Fruit fly (Drosophila melanogaster): Measurements from ENCODE around the gene NUCB1.
A peak's percentile ranks its signal among the peaks of the same experiment; 100 is the strongest.

The NUCB1 gene

DNA sequence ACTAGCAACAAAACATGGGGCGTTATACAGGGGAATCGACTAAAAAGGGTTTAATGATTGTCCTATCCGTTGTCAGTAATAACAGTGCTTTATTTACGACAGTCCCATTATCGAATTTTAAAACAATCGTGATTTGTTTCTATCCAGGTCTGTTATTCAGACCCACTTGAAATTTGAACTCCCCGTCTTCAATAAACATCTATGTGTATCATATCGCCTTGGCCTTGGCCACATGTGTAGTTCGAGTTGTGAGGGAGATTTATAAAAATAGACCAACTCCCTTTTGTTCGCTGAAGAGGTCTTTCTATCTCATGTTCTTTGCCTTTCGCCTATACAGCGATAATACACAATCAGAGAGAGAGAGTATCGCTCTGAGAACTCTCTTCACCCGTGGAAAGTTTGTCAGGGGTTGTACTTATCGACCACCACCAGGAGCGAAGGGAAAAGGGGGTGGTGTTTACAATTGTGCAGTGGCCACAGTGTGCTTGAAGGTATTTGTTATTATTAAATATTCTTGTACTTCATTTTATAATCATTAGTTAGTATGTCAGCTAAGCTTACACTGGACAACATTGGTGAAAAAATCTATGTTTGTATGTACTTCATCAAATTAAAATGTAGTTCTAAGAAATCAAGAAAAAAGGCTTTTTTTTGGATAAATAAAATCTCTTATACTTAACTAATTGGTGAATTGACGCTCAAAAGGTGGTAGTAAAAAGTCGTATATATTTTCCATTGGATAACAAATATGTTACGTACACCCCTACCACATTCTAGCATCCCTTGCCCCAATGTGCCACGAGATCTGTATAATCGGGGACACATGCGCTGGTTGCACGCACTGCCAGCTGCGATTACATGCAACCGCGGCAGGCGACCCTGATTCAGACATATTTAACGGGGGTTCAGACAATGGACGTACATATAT, 44.7 kb downstream of the NUCB1 start (continued):
- peak; percentile 69 for TF ChIP-seq net (GFP tag; optimal IDR thresholded peaks at IDR 0.05)
- no peak for TF ChIP-seq CG6854 (GFP tag; optimal IDR thresholded peaks at IDR 0.05)
- peak; percentile 77 for TF ChIP-seq lz (GFP tag; optimal IDR thresholded peaks at IDR 0.05)
- TF ChIP-seq Eip75B (GFP tag; optimal IDR thresholded peaks at IDR 0.05) = peak; percentile 81
- TF ChIP-seq Ets21C (GFP tag; optimal IDR thresholded peaks at IDR 0.05) = peak; percentile 59
- TF ChIP-seq Eip78C (GFP tag) = peak; percentile 93
- TF ChIP-seq Sox102F (GFP tag; optimal IDR thresholded peaks at IDR 0.05) = peak; percentile 69
- peak; percentile 71 for TF ChIP-seq pdm3 (GFP tag; optimal IDR thresholded peaks at IDR 0.05)
- peak; percentile 76 for TF ChIP-seq CG8119 (GFP tag; IDR thresholded peaks at IDR 0.05)
- TF ChIP-seq CG1621 (tag; optimal IDR thresholded peaks at IDR 0.05) = peak; percentile 71
- peak; percentile 72 for TF ChIP-seq CG31627 (GFP tag; optimal IDR thresholded peaks at IDR 0.05)
- peak; percentile 73 for TF ChIP-seq Smox (GFP tag; optimal IDR thresholded peaks at IDR 0.05)
- no peak for TF ChIP-seq Hr38 (GFP tag; optimal IDR thresholded peaks at IDR 0.05)
- TF ChIP-seq fkh (GFP tag; optimal IDR thresholded peaks at IDR 0.05) = peak; percentile 57
- peak; percentile 77 for TF ChIP-seq OdsH (GFP tag; optimal IDR thresholded peaks at IDR 0.05)
- TF ChIP-seq esn (GFP tag; optimal IDR thresholded peaks at IDR 0.05) = peak; percentile 87
- peak; percentile 52 for TF ChIP-seq CG7368 (GFP tag; optimal IDR thresholded peaks at IDR 0.05)
- TF ChIP-seq fd59A (GFP tag; optimal IDR thresholded peaks at IDR 0.05) = peak; percentile 71
- TF ChIP-seq cyc (GFP tag; optimal IDR thresholded peaks at IDR 0.05) = peak; percentile 69
- peak; percentile 48 for TF ChIP-seq CG4318 (GFP tag; optimal IDR thresholded peaks at IDR 0.05)
- TF ChIP-seq Hr39 (GFP tag; optimal IDR thresholded peaks at IDR 0.05) = peak; percentile 68
- TF ChIP-seq Eip93F (GFP tag; optimal IDR thresholded peaks at IDR 0.05) = no peak
- TF ChIP-seq CG10669 (GFP tag; optimal IDR thresholded peaks at IDR 0.05) = peak; percentile 79
- TF ChIP-seq CG6808 (GFP tag; optimal IDR thresholded peaks at IDR 0.05) = peak; percentile 83
- TF ChIP-seq CG3032 (tag; optimal IDR thresholded peaks at IDR 0.05) = peak; percentile 80
- peak; percentile 60 for TF ChIP-seq Sox15 (GFP tag; optimal IDR thresholded peaks at IDR 0.05)
- peak; percentile 54 for TF ChIP-seq CG11902 (GFP tag; optimal IDR thresholded peaks at IDR 0.05)
- TF ChIP-seq dsx (GFP tag; optimal IDR thresholded peaks at IDR 0.05; ENCODE audit: poor library complexity, severe bottlenecking) = peak; percentile 71
- peak; percentile 71 to 85 for TF ChIP-seq ss (GFP tag; optimal IDR thresholded peaks at IDR 0.05)
- peak; percentile 79 for TF ChIP-seq CG11762 (GFP tag; optimal IDR thresholded peaks at IDR 0.05; ENCODE audit: insufficient read depth)
- TF ChIP-seq CG9139 (GFP tag; optimal IDR thresholded peaks at IDR 0.05) = peak; percentile 51
- TF ChIP-seq CG6163 (GFP tag; IDR thresholded peaks at IDR 0.05) = no peak; the same call in 2 of the 3 replicates
- TF ChIP-seq CG8319 (GFP tag; optimal IDR thresholded peaks at IDR 0.05) = peak; percentile 68

DNA sequence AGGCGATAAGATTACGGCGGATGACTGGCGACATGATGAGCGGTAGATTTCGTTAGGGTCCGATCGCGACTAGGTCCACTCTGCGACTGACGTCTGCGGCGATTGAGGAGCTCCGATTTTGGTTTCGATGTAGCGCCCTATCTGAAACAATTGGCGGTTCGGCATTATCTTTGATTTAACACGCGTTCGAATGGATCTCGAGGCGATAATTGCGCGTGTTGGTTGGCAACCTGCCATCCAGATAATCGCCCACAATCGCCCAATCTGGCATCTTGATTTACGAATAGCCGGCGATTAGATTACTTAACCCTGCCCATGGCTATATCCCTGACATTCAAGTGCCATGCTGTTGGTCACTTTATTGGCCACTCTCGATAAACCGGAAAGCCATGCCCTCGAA, 47.8 kb downstream of the NUCB1 start:
- no peak for TF ChIP-seq pdm3 (GFP tag; optimal IDR thresholded peaks at IDR 0.05)
- TF ChIP-seq svp (GFP tag) = peak; percentile 75
- TF ChIP-seq vri (GFP tag; optimal IDR thresholded peaks at IDR 0.05) = peak; percentile 69

DNA sequence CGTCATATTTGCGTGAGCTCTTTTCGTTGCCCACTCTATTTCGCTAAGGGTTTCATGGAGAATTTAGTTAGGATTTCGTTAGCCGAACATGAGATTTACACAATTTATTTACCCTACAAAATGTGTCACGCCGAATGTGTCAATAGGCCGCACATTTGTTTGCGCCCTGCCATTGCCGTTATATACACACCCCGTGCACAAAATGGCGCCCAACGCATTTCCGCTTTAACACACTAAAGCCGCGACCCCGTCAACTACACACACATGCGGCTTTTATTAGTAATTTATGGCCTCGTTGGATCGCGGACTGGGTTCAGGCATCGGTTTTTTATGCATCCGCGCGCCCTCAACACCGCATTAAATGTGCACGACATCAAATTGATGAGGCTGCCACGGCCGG, 51.6 kb downstream of the NUCB1 start, which contains the start of gene Adgf-B:
Gene Adgf-B (minus strand): TSS at position 101 of the 400 bp plus-strand sequence.
- TF ChIP-seq Eip78C (GFP tag) = no peak
- no peak for TF ChIP-seq fd59A (GFP tag; optimal IDR thresholded peaks at IDR 0.05)
- TF ChIP-seq lz (GFP tag; optimal IDR thresholded peaks at IDR 0.05) = no peak
- no peak for TF ChIP-seq cyc (GFP tag; optimal IDR thresholded peaks at IDR 0.05)
- no peak for TF ChIP-seq Hr39 (GFP tag; optimal IDR thresholded peaks at IDR 0.05)
- TF ChIP-seq CG6854 (GFP tag; optimal IDR thresholded peaks at IDR 0.05) = no peak
- no peak for TF ChIP-seq Ets96B (tag; optimal IDR thresholded peaks at IDR 0.05)
- TF ChIP-seq esn (GFP tag; optimal IDR thresholded peaks at IDR 0.05) = no peak
- TF ChIP-seq CG10631 (GFP tag; optimal IDR thresholded peaks at IDR 0.05) = no peak
- no peak for TF ChIP-seq Ets21C (GFP tag; optimal IDR thresholded peaks at IDR 0.05)
- no peak for TF ChIP-seq CG11294 (GFP tag; IDR thresholded peaks at IDR 0.05)
- no peak for TF ChIP-seq CG16779 (tag; optimal IDR thresholded peaks at IDR 0.05)
- no peak for TF ChIP-seq Met (GFP tag; optimal IDR thresholded peaks at IDR 0.05)
- no peak for TF ChIP-seq CG6163 (GFP tag; IDR thresholded peaks at IDR 0.05)
- no peak for TF ChIP-seq Eip93F (GFP tag; optimal IDR thresholded peaks at IDR 0.05)
- TF ChIP-seq CG8319 (GFP tag; optimal IDR thresholded peaks at IDR 0.05) = no peak
- no peak for TF ChIP-seq CG10669 (GFP tag; optimal IDR thresholded peaks at IDR 0.05)
- TF ChIP-seq Smox (GFP tag; optimal IDR thresholded peaks at IDR 0.05) = no peak
- TF ChIP-seq Sox102F (GFP tag; optimal IDR thresholded peaks at IDR 0.05) = no peak
- no peak for TF ChIP-seq CG31627 (GFP tag; optimal IDR thresholded peaks at IDR 0.05)
